Worm (Caenorhabditis elegans) whole organism, late embryonic: ENCODE data around the gene fut-2.

Source experiments
- K09A11.1 ChIP-seq: sonication (generic microtip); optimal IDR thresholded peaks from 2 replicates; lab custom pipeline; 2017; ENCODE audit warnings: antibody characterized with exemption, mild to moderate bottlenecking, missing genetic modification characterization, missing compliant biosample characterization; ENCODE audit not compliant: insufficient read depth
- ahr-1 ChIP-seq: sonication (generic microtip); optimal IDR thresholded peaks from 2 replicates; lab custom pipeline; 2016; ENCODE audit warnings: missing genetic modification characterization, missing compliant biosample characterization
- ama-1 ChIP-seq: fragments of 150-350 bp; optimal IDR thresholded peaks from 2 replicates; lab custom pipeline; 2014
- ceh-14 ChIP-seq: sonication (generic microtip); optimal IDR thresholded peaks from 2 replicates; lab custom pipeline; 2016; ENCODE audit warnings: missing genotype, missing genetic modification characterization, missing compliant biosample characterization
- ceh-9 ChIP-seq: sonication (generic microtip); optimal IDR thresholded peaks from 2 replicates; lab custom pipeline; 2016; ENCODE audit warnings: mild to moderate bottlenecking, missing genetic modification characterization, inconsistent platforms, missing compliant biosample characterization
- fkh-10 ChIP-seq: fragments of 150-350 bp; optimal IDR thresholded peaks from 2 replicates; lab custom pipeline; 2014; ENCODE audit warnings: missing biosample characterization, missing genetic modification reagents, missing genetic modification characterization
- pag-3 ChIP-seq: sonication (generic microtip); optimal IDR thresholded peaks from 2 replicates; lab custom pipeline; 2016; ENCODE audit warnings: missing compliant biosample characterization, missing genetic modification characterization, borderline replicate concordance
- pros-1 ChIP-seq: fragments of 150-350 bp; optimal IDR thresholded peaks from 2 replicates; lab custom pipeline; 2014; ENCODE audit warnings: missing biosample characterization, missing genetic modification reagents, missing genetic modification characterization
- tbx-2 ChIP-seq: sonication (generic microtip); optimal IDR thresholded peaks from 2 replicates; lab custom pipeline; 2016; ENCODE audit warnings: missing genetic modification characterization, missing compliant biosample characterization
- unc-55 ChIP-seq: sonication (generic microtip); optimal IDR thresholded peaks from 2 replicates; lab custom pipeline; 2017; ENCODE audit warnings: missing biosample characterization, missing genetic modification reagents, missing genetic modification characterization

- no peak for TF ChIP-seq ceh-9 (tag; lab: Kevin White, UChicago)
- TF ChIP-seq ama-1 (lab: Kevin White, UChicago): no peak
- no peak for TF ChIP-seq ceh-14 (tag; lab: Kevin White, UChicago)
- TF ChIP-seq tbx-2 (tag; lab: Kevin White, UChicago): no peak
- no peak for TF ChIP-seq K09A11.1
- TF ChIP-seq pros-1 (tag; lab: Kevin White, UChicago): no peak
- TF ChIP-seq unc-55: no peak
- no peak for TF ChIP-seq pag-3 (tag; lab: Kevin White, UChicago)
- TF ChIP-seq fkh-10 (GFP tag; lab: Kevin White, UChicago): no peak
- no peak for TF ChIP-seq ahr-1 (tag; lab: Kevin White, UChicago)
Observed at ce11 chrV:6548309-6548708, 27.4 kb downstream of the fut-2 start.
